Fruit fly (Drosophila melanogaster): ENCODE measurements around the gene CG16704.

The CG16704 gene

DNA sequence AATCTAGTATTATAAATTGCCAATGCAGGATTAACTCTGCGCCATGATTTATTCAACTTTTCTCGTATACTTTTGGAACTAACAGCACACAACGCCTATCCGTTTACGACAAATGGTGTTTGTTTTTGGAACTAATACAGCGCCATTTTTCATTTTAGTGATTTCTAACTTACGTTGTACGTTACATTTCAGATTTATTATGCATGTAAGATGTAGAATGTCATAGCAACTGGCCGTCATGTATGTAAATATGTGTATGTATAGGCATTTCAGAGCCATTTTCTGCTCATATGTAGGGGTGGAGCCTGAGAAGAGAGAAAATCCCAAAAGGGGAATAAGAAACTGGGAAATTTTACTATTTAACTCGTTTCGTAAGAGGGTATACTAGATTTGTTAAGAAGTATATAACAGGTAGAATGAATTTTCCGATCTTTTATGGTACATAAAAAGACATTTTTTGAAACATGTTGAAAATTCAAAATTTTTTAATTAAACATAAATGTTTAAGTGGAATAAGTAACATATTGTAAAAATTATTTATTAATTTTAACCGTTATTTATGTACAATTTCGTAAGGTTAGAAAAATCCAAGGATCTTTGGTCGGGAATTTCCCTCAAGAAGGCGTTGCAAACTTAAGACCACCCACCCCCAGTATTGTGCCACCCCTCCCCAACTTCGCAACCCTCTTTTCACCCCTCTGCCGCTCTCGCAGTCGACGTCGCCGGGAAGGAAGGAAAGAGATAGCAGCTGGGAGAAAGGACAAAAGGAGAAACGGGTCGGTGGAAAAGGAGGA is 34.8 kb downstream of the CG16704 start (continued):
- TF ChIP-seq Usf (GFP tag; optimal IDR thresholded peaks at IDR 0.05) = no peak
- peak; percentile 100 for TF ChIP-seq CTCF (GFP tag; optimal IDR thresholded peaks at IDR 0.05)
- TF ChIP-seq YL-1 (GFP tag; optimal IDR thresholded peaks at IDR 0.05) = no peak
- TF ChIP-seq luna (GFP tag; optimal IDR thresholded peaks at IDR 0.05) = no peak
- TF ChIP-seq Neu2 (GFP tag; optimal IDR thresholded peaks at IDR 0.05; ENCODE audit: borderline replicate concordance) = no peak
- TF ChIP-seq Xbp1 (GFP tag; optimal IDR thresholded peaks at IDR 0.05) = peak; percentile 77
- TF ChIP-seq Abd-B (GFP tag; optimal IDR thresholded peaks at IDR 0.05) = peak; percentile 53
- TF ChIP-seq CG4424 (GFP tag; optimal IDR thresholded peaks at IDR 0.05) = peak; percentile 66
- peak; percentile 40 for TF ChIP-seq unpg (GFP tag; optimal IDR thresholded peaks at IDR 0.05)
- TF ChIP-seq gce (GFP tag; IDR thresholded peaks at IDR 0.05) = peak; percentile 53; the same call in 1 of the 3 replicates
- TF ChIP-seq HHEX (GFP tag; optimal IDR thresholded peaks at IDR 0.05) = no peak
- peak; percentile 84 for TF ChIP-seq CG15696 (tag; optimal IDR thresholded peaks at IDR 0.05)
- no peak for TF ChIP-seq chm (GFP tag; IDR thresholded peaks at IDR 0.05)
- TF ChIP-seq bowl (GFP tag; IDR thresholded peaks at IDR 0.05) = no peak
- TF ChIP-seq Ravus (GFP tag; IDR thresholded peaks at IDR 0.05) = no peak
- TF ChIP-seq HLH3B (GFP tag; IDR thresholded peaks at IDR 0.05) = peak; percentile 15; the same call in 1 of the 2 replicates
- TF ChIP-seq zen2 (GFP tag; IDR thresholded peaks at IDR 0.05; ENCODE audit: partially characterized antibody) = no peak
- TF ChIP-seq Dip2 (GFP tag; IDR thresholded peaks at IDR 0.05) = peak; percentile 36; the same call in 1 of the 2 replicates
- peak; percentile 78 for TF ChIP-seq CG12769 (tag; optimal IDR thresholded peaks at IDR 0.05)
- no peak for TF ChIP-seq CG12071 (GFP tag; optimal IDR thresholded peaks at IDR 0.05)
- no peak for TF ChIP-seq wdn (GFP tag; IDR thresholded peaks at IDR 0.05)
- no peak for TF ChIP-seq CG7928 (GFP tag; optimal IDR thresholded peaks at IDR 0.05)
- no peak for TF ChIP-seq Ssrp (tag; optimal IDR thresholded peaks at IDR 0.05)
- TF ChIP-seq insv (GFP tag; optimal IDR thresholded peaks at IDR 0.05) = peak in 1 of 2 experiments; percentile 75
- TF ChIP-seq BtbVII (GFP tag; optimal IDR thresholded peaks at IDR 0.05) = no peak
- TF ChIP-seq Hr3 (GFP tag; optimal IDR thresholded peaks at IDR 0.05) = peak; percentile 24
- TF ChIP-seq ap (GFP tag; IDR thresholded peaks at IDR 0.05) = no peak
- TF ChIP-seq CG3281 (GFP tag; optimal IDR thresholded peaks at IDR 0.05) = no peak
- peak; percentile 38 for TF ChIP-seq CG15514 (GFP tag; optimal IDR thresholded peaks at IDR 0.05)
- TF ChIP-seq CG7839 (tag; optimal IDR thresholded peaks at IDR 0.05) = peak; percentile 50
- no peak for TF ChIP-seq shn (GFP tag; optimal IDR thresholded peaks at IDR 0.05)
- TF ChIP-seq Nf-YC (tag; optimal IDR thresholded peaks at IDR 0.05) = peak; percentile 85
- TF ChIP-seq CG12744 (GFP tag; optimal IDR thresholded peaks at IDR 0.05) = peak; percentile 58
- no peak for TF ChIP-seq Mad (GFP tag; optimal IDR thresholded peaks at IDR 0.05)
- TF ChIP-seq MBD-R2 (GFP tag; IDR thresholded peaks at IDR 0.05) = no peak
- peak; percentile 32 for TF ChIP-seq Sox102F (GFP tag; optimal IDR thresholded peaks at IDR 0.05)
- no peak for TF ChIP-seq Dfd (GFP tag; optimal IDR thresholded peaks at IDR 0.05)
- peak; percentile 81 for TF ChIP-seq Drgx (GFP tag; IDR thresholded peaks at IDR 0.05)
- no peak for TF ChIP-seq tup (GFP tag; optimal IDR thresholded peaks at IDR 0.05)
- no peak for TF ChIP-seq CG31224 (GFP tag; IDR thresholded peaks at IDR 0.05)
- no peak for TF ChIP-seq CG9437 (GFP tag; optimal IDR thresholded peaks at IDR 0.05)
- no peak for TF ChIP-seq CG16779 (GFP tag; IDR thresholded peaks at IDR 0.05)
- TF ChIP-seq Dad (GFP tag; optimal IDR thresholded peaks at IDR 0.05) = peak; percentile 35
- peak; percentile 38 for TF ChIP-seq oc (tag; optimal IDR thresholded peaks at IDR 0.05)
- TF ChIP-seq Elba2 (GFP tag; optimal IDR thresholded peaks at IDR 0.05) = peak; percentile 34
- TF ChIP-seq ash1 (GFP tag; optimal IDR thresholded peaks at IDR 0.05) = no peak
- no peak for TF ChIP-seq CG34224 (GFP tag; IDR thresholded peaks at IDR 0.05; ENCODE audit: partially characterized antibody)
- TF ChIP-seq MESR4 (GFP tag; optimal IDR thresholded peaks at IDR 0.05) = no peak
- TF ChIP-seq CG6765 (GFP tag; optimal IDR thresholded peaks at IDR 0.05) = no peak
- no peak for TF ChIP-seq CG6813 (GFP tag; optimal IDR thresholded peaks at IDR 0.05)

Data from whole organism, embryonic.